Fruit fly (Drosophila melanogaster) whole organism, wandering third instar larva: ENCODE data around the gene MagR.

Experiments
- Abd-B ChIP-seq: fragments of >200 bp; optimal IDR thresholded peaks from 2 replicates; lab custom pipeline; 2017; ENCODE audit warnings: missing biosample characterization, missing genetic modification characterization
- CG32264 ChIP-seq: fragments of 200-800 bp; sonication (Bioruptor generic); optimal IDR thresholded peaks from 2 replicates; lab custom pipeline; 2016; ENCODE audit warnings: missing biosample characterization, missing genetic modification characterization
- CG9705 ChIP-seq: fragments of 200-800 bp; sonication (Bioruptor generic); optimal IDR thresholded peaks from 2 replicates; lab custom pipeline; 2018; ENCODE audit warnings: missing biosample characterization, mild to moderate bottlenecking, missing genetic modification characterization
- CrebA ChIP-seq: fragments of 200-800 bp; sonication (Bioruptor generic); optimal IDR thresholded peaks from 2 replicates; lab custom pipeline; 2016; ENCODE audit warnings: missing biosample characterization, mild to moderate bottlenecking, missing genetic modification characterization, borderline replicate concordance
- Dfd ChIP-seq: fragments of >200 bp; optimal IDR thresholded peaks from 2 replicates; lab custom pipeline; 2017; ENCODE audit warnings: missing biosample characterization, missing genetic modification characterization
- Dif ChIP-seq: fragments of 200-275, 200-300 bp; sonication (Bioruptor generic); optimal IDR thresholded peaks from 2 replicates; lab custom pipeline; 2018; ENCODE audit warnings: missing biosample characterization, missing genetic modification characterization; ENCODE audit not compliant: partially characterized antibody
- HLH106 ChIP-seq: fragments of 200-800 bp; optimal IDR thresholded peaks from 3 replicates; lab custom pipeline; 2019; ENCODE audit warnings: missing biosample characterization, mild to moderate bottlenecking, missing genetic modification characterization, moderate library complexity
- Hnf4 ChIP-seq: fragments of 200-800 bp; sonication (Bioruptor generic); optimal IDR thresholded peaks from 2 replicates; lab custom pipeline; 2016; ENCODE audit warnings: missing biosample characterization, mild to moderate bottlenecking, missing genetic modification characterization
- Hr78 ChIP-seq: fragments of >200 bp; optimal IDR thresholded peaks from 2 replicates; lab custom pipeline; 2017; ENCODE audit warnings: missing biosample characterization, missing genetic modification characterization
- Hr83 ChIP-seq: fragments of 200-300 bp; sonication (Bioruptor generic); optimal IDR thresholded peaks from 2 replicates; lab custom pipeline; 2016; ENCODE audit warnings: missing biosample characterization, mild to moderate bottlenecking, missing genetic modification characterization, moderate library complexity; ENCODE audit not compliant: poor library complexity, severe bottlenecking
- Jra ChIP-seq: sonication (Bioruptor generic); optimal IDR thresholded peaks from 2 replicates; lab custom pipeline; 2016; ENCODE audit warnings: missing biosample characterization, missing genetic modification characterization
- Mio ChIP-seq: sonication (Bioruptor generic); optimal IDR thresholded peaks from 2 replicates; lab custom pipeline; 2016; ENCODE audit warnings: missing biosample characterization, missing genetic modification characterization
- Myc ChIP-seq: fragments of >200 bp; optimal IDR thresholded peaks from 2 replicates; lab custom pipeline; 2017
- N ChIP-seq: fragments of >200 bp; optimal IDR thresholded peaks from 2 replicates; lab custom pipeline; 2018; ENCODE audit warnings: missing biosample characterization, missing external identifiers, missing genetic modification characterization
- OdsH ChIP-seq: fragments of 200-800 bp; sonication (Bioruptor generic); optimal IDR thresholded peaks from 2 replicates; lab custom pipeline; 2016; ENCODE audit warnings: missing biosample characterization, mild to moderate bottlenecking, missing genetic modification characterization
- Rel ChIP-seq, 2 experiments: fragments of 200-800 bp; sonication (Bioruptor generic) in 1 of 2; optimal IDR thresholded peaks; 2 replicates in 1 of 2; 3 replicates in 1 of 2; lab custom pipeline; 2016 to 2019; ENCODE audit warnings: mild to moderate bottlenecking in 2 of 2, missing biosample characterization in 2 of 2, missing genetic modification characterization in 2 of 2, moderate library complexity in 1 of 2
- Sp1 ChIP-seq: fragments of 200-800 bp; sonication (Bioruptor generic); optimal IDR thresholded peaks from 3 replicates; lab custom pipeline; 2019; ENCODE audit warnings: missing biosample characterization, mild to moderate bottlenecking, missing genetic modification characterization, moderate library complexity
- Vsx2 ChIP-seq: fragments of 200-300, 225-300 bp; sonication (Bioruptor generic); optimal IDR thresholded peaks from 2 replicates; lab custom pipeline; 2018; ENCODE audit warnings: missing biosample characterization, missing genetic modification characterization; ENCODE audit not compliant: partially characterized antibody
- br ChIP-seq: fragments of 200-800 bp; sonication (Bioruptor generic); optimal IDR thresholded peaks from 2 replicates; lab custom pipeline; 2016; ENCODE audit warnings: missing biosample characterization, missing genetic modification characterization
- brk ChIP-seq: fragments of 200-800 bp; sonication (Bioruptor generic); optimal IDR thresholded peaks from 2 replicates; lab custom pipeline; 2016; ENCODE audit warnings: missing biosample characterization, mild to moderate bottlenecking, missing genetic modification characterization
- dmrt93B ChIP-seq: fragments of 200-800 bp; sonication (Bioruptor generic); optimal IDR thresholded peaks from 2 replicates; lab custom pipeline; 2018; ENCODE audit warnings: missing biosample characterization, mild to moderate bottlenecking, missing genetic modification characterization
- dsf ChIP-seq: sonication (Bioruptor generic); optimal IDR thresholded peaks from 2 replicates; lab custom pipeline; 2016; ENCODE audit warnings: missing biosample characterization, missing genetic modification characterization, borderline replicate concordance
- ey ChIP-seq: fragments of 200-800 bp; sonication (Bioruptor generic); optimal IDR thresholded peaks from 2 replicates; lab custom pipeline; 2016; ENCODE audit warnings: missing biosample characterization, missing genetic modification characterization
- foxo ChIP-seq, 2 experiments: fragments of 200-800 bp; sonication (Bioruptor generic); optimal IDR thresholded peaks; 2 replicates in 1 of 2; 3 replicates in 1 of 2; lab custom pipeline; 2016 to 2017; ENCODE audit warnings: missing biosample characterization in 2 of 2, missing genetic modification characterization in 2 of 2
- fru ChIP-seq: fragments of 200-800 bp; sonication (Bioruptor generic); optimal IDR thresholded peaks from 3 replicates; lab custom pipeline; 2016; ENCODE audit warnings: missing biosample characterization, mild to moderate bottlenecking, missing genetic modification characterization
- h ChIP-seq: fragments of 200-800 bp; sonication (Bioruptor generic); optimal IDR thresholded peaks from 3 replicates; lab custom pipeline; 2016; ENCODE audit warnings: missing biosample characterization, mild to moderate bottlenecking, missing genetic modification characterization
- jim ChIP-seq: fragments of 175-275, 200-325 bp; sonication (Bioruptor generic); optimal IDR thresholded peaks from 2 replicates; lab custom pipeline; 2016; ENCODE audit warnings: missing biosample characterization, mild to moderate bottlenecking, missing genetic modification characterization
- lola ChIP-seq: fragments of >200 bp; optimal IDR thresholded peaks from 2 replicates; lab custom pipeline; 2017; ENCODE audit warnings: missing biosample characterization, missing genetic modification characterization
- pan ChIP-seq: fragments of >200 bp; optimal IDR thresholded peaks from 2 replicates; lab custom pipeline; 2017
- psq ChIP-seq: fragments of 200-800 bp; sonication (Bioruptor generic); optimal IDR thresholded peaks from 3 replicates; lab custom pipeline; 2017; ENCODE audit warnings: missing biosample characterization, mild to moderate bottlenecking, missing genetic modification characterization, moderate library complexity
- rgr ChIP-seq: fragments of 200-800 bp; sonication (Bioruptor generic); optimal IDR thresholded peaks from 3 replicates; lab custom pipeline; 2016; ENCODE audit warnings: missing biosample characterization, mild to moderate bottlenecking, missing genetic modification characterization
- sage ChIP-seq: fragments of 200-800 bp; sonication (Bioruptor generic); optimal IDR thresholded peaks from 2 replicates; lab custom pipeline; 2016; ENCODE audit warnings: missing biosample characterization, mild to moderate bottlenecking, missing genetic modification characterization
- sv ChIP-seq: fragments of 200-800 bp; sonication (Bioruptor generic); optimal IDR thresholded peaks from 3 replicates; lab custom pipeline; 2016; ENCODE audit warnings: missing biosample characterization, missing genetic modification characterization
- tai ChIP-seq: sonication (Bioruptor generic); optimal IDR thresholded peaks from 2 replicates; lab custom pipeline; 2016; ENCODE audit warnings: missing biosample characterization, missing genetic modification characterization
- usp ChIP-seq: fragments of >200 bp; optimal IDR thresholded peaks from 2 replicates; lab custom pipeline; 2017; ENCODE audit warnings: missing biosample characterization, missing genetic modification characterization
- woc ChIP-seq: sonication (Bioruptor generic); optimal IDR thresholded peaks from 2 replicates; lab custom pipeline; 2016; ENCODE audit warnings: missing biosample characterization, mild to moderate bottlenecking, missing genetic modification characterization

Gene MagR

DNA sequence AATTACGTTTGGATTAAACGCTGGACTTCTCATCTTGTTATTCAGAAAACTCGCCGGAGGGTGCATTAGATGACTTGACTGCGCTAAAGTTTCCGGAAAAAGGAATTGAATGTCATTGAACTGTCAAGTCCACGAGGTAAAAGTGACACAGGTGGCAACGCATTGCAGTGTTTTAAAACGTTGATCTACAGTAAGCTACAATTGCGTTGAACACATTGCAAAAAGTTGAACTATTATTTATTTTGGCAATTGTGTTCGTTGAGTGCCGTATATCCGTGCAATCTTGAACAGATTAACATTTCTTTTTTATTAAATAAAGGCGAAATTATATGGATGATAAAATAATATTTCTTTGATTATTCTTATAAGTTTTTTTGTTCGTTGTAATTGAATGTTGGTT is 45.3 kb upstream of the MagR start, which contains the start of gene CG15599:
CG15599 (minus strand) TSS at position 101 of the 400 bp plus-strand sequence.
- TF ChIP-seq usp (GFP tag; lab: Kevin White, UChicago) (no peak), psq (GFP tag; lab: Kevin White, UChicago) (no peak), dsf (no peak), Hnf4 (GFP tag; lab: Kevin White, UChicago) (no peak), Myc (no peak), N (GFP tag; lab: Kevin White, UChicago) (no peak), fru (GFP tag; lab: Kevin White, UChicago) (no peak), Mio (GFP tag; lab: Kevin White, UChicago) (no peak), br (GFP tag; lab: Kevin White, UChicago) (no peak), Hr83 (GFP tag; lab: Kevin White, UChicago) (no peak), OdsH (GFP tag; lab: Kevin White, UChicago) (no peak), tai (no peak), Hr78 (no peak), sage (GFP tag; lab: Kevin White, UChicago) (no peak), jim (no peak)

DNA sequence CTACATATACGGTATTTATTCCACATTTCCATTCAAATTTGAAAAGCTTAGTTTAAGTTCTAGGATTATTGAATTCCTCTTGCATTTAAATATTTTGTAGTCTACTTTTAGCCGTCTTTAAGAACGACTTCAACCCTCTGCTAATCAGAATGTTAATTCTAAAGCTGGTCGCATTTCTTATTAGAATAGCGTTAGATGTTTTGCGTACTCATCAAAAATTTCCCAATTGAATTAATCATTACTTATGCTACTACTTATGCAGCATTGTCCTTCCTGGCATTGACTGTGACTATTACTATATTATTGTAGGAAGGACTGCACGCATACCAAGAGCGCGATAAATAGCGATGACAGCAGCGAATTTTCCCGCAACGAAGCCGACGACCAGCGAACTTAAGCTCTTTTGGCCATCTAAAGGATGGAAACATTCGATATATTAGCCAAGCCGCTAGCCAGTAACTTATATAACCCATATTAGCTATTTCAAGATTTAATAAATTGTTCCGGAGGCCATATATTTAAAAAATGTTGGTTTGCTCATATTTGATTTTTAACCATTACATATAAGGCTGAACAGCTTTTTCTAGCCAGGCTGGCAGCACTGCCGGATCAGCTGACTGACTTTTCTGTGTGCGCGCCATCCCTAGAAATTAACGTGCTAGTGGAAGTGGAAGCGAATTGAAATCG is 37.1 kb upstream of the MagR start, which contains the start of gene CG8128:
CG8128 (plus strand) TSS at position 641 of the 687 bp plus-strand sequence.
- TF ChIP-seq CrebA (GFP tag; lab: Kevin White, UChicago): no peak
- no peak for TF ChIP-seq Hr78
- TF ChIP-seq br (GFP tag; lab: Kevin White, UChicago): no peak
- TF ChIP-seq N (GFP tag; lab: Kevin White, UChicago): no peak
- TF ChIP-seq pan: no peak
- peak; percentile 93 for TF ChIP-seq Myc
- no peak for TF ChIP-seq Mio (GFP tag; lab: Kevin White, UChicago)
- TF ChIP-seq Abd-B (GFP tag; lab: Kevin White, UChicago): no peak
- no peak for TF ChIP-seq dsf
- TF ChIP-seq lola (GFP tag; lab: Kevin White, UChicago): no peak
- no peak for TF ChIP-seq Hnf4 (GFP tag; lab: Kevin White, UChicago)
- TF ChIP-seq dmrt93B (GFP tag; lab: Kevin White, UChicago): no peak
- no peak for TF ChIP-seq CG9705
- TF ChIP-seq Dfd (GFP tag; lab: Kevin White, UChicago): no peak
- TF ChIP-seq ey: peak; percentile 14
- TF ChIP-seq HLH106 (tag; lab: Kevin White, UChicago): peak; percentile 31
- peak; percentile 55 for TF ChIP-seq woc
- no peak for TF ChIP-seq CG32264 (GFP tag; lab: Kevin White, UChicago)

DNA sequence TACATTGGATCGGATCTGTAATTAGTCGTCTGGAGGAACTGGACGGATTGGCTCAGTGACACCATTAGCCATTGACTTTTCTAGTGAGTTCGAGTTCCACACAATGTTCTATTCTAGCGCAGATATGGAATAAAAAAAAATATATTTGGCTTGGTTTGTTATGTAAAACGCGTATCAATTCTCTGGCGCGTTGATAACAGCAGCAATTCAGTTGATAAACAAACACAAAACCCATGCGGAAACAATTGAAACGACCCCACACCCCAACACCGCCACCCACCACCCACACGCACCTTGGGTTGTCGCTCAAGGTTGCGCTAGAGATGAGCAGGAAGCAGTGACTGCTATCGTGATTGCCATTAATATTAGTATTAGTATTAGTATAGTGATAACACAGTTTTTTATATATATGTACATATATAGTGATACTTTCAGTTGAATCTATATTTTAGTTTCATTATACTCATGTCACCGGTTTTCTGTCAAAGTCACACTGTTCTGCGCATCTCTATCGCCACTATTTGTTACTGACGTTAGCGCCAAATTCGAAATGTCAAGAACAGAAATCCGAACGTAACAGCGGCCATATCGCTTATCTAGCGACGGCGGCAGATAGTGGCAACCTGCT is 36.4 kb upstream of the MagR start:
- TF ChIP-seq usp (GFP tag; lab: Kevin White, UChicago) (no peak), psq (GFP tag; lab: Kevin White, UChicago) (peak; percentile 73), N (GFP tag; lab: Kevin White, UChicago) (no peak), Abd-B (GFP tag; lab: Kevin White, UChicago) (no peak), HLH106 (tag; lab: Kevin White, UChicago) (peak; percentile 88), lola (GFP tag; lab: Kevin White, UChicago) (no peak), Hr83 (GFP tag; lab: Kevin White, UChicago) (no peak), Hr78 (no peak), CrebA (GFP tag; lab: Kevin White, UChicago) (no peak), ey (peak; percentile 61), OdsH (GFP tag; lab: Kevin White, UChicago) (peak; percentile 84), fru (GFP tag; lab: Kevin White, UChicago) (peak; percentile 87), br (GFP tag; lab: Kevin White, UChicago) (peak; percentile 70), foxo (GFP tag; optimal IDR thresholded peaks at IDR 0.05; lab: Kevin White, UChicago) (peak in 1 of 2 experiments; percentile 95), Dif (GFP tag; lab: Kevin White, UChicago) (no peak), dsf (no peak), Vsx2 (GFP tag; lab: Kevin White, UChicago) (no peak), Jra (GFP tag; lab: Kevin White, UChicago) (peak; percentile 49), Hnf4 (GFP tag; lab: Kevin White, UChicago) (peak; percentile 71), CG9705 (peak; percentile 70), Rel (GFP tag; optimal IDR thresholded peaks at IDR 0.05; lab: Kevin White, UChicago) (peak; percentile 69), Rel (tag; optimal IDR thresholded peaks at IDR 0.05; lab: Kevin White, UChicago) (peak; percentile 43), rgr (GFP tag; lab: Kevin White, UChicago) (peak; percentile 92), CG32264 (GFP tag; lab: Kevin White, UChicago) (peak; percentile 20), Dfd (GFP tag; lab: Kevin White, UChicago) (no peak), woc (peak; percentile 33), Sp1 (GFP tag; lab: Kevin White, UChicago) (peak; percentile 88), sv (GFP tag; lab: Kevin White, UChicago) (peak; percentile 77), dmrt93B (GFP tag; lab: Kevin White, UChicago) (peak; percentile 85), h (peak; percentile 90), pan (no peak), brk (GFP tag; lab: Kevin White, UChicago) (no peak), Myc (peak; percentile 59), sage (GFP tag; lab: Kevin White, UChicago) (peak; percentile 74), Mio (GFP tag; lab: Kevin White, UChicago) (no peak)
